Worm (Caenorhabditis elegans) whole organism, L2 larva: ENCODE measurements around the gene B0393.4.

Experiments
- R02D3.7 ChIP-seq: fragments of 150-350 bp; optimal IDR thresholded peaks from 2 replicates; lab custom pipeline; 2014; ENCODE audit warnings: missing biosample characterization, missing genetic modification characterization
- blmp-1 ChIP-seq: sonication (generic microtip); optimal IDR thresholded peaks from 2 replicates; lab custom pipeline; 2017; ENCODE audit warnings: missing genetic modification characterization, mild to moderate bottlenecking, missing compliant biosample characterization, antibody characterized with exemption, moderate library complexity; ENCODE audit not compliant: insufficient read depth
- ceh-16 ChIP-seq: fragments of 150-350 bp; optimal IDR thresholded peaks from 2 replicates; lab custom pipeline; 2014; ENCODE audit warnings: missing biosample characterization, missing genetic modification characterization
- egl-27 ChIP-seq: sonication (generic microtip); optimal IDR thresholded peaks from 3 replicates; lab custom pipeline; 2017; ENCODE audit warnings: missing biosample characterization, missing genetic modification reagents, missing genetic modification characterization
- elt-1 ChIP-seq: fragments of 150-350 bp; optimal IDR thresholded peaks from 2 replicates; lab custom pipeline; 2014; ENCODE audit warnings: missing biosample characterization, missing genetic modification characterization
- elt-3 ChIP-seq: sonication (generic microtip); optimal IDR thresholded peaks from 2 replicates; lab custom pipeline; 2017; ENCODE audit warnings: missing biosample characterization, missing genetic modification characterization
- gmeb-1 ChIP-seq: fragments of 150-350 bp; optimal IDR thresholded peaks from 2 replicates; lab custom pipeline; 2014; ENCODE audit warnings: missing biosample characterization, missing genetic modification characterization
- lin-39 ChIP-seq: fragments of 150-350 bp; optimal IDR thresholded peaks from 2 replicates; lab custom pipeline; 2014; ENCODE audit warnings: missing biosample characterization, missing genetic modification reagents, missing genetic modification characterization
- lsy-2 ChIP-seq, 2 experiments: fragments of 150-350 bp in 1 of 2; sonication (generic microtip) in 1 of 2; optimal IDR thresholded peaks; 2 replicates each; lab custom pipeline; 2014 to 2017; ENCODE audit warnings: missing biosample characterization in 2 of 2, missing genetic modification characterization in 2 of 2
- nhr-237 ChIP-seq: fragments of 150-350 bp; optimal IDR thresholded peaks from 2 replicates; lab custom pipeline; 2014; ENCODE audit warnings: missing biosample characterization, missing genetic modification characterization
- snpc-4 ChIP-seq: fragments of 150-350 bp; optimal IDR thresholded peaks from 2 replicates; lab custom pipeline; 2014; ENCODE audit warnings: missing biosample characterization, missing genetic modification characterization
- unc-39 ChIP-seq: fragments of 150-350 bp; optimal IDR thresholded peaks from 2 replicates; lab custom pipeline; 2014; ENCODE audit warnings: missing biosample characterization, missing genetic modification characterization
- unc-62 ChIP-seq: fragments of 150-350 bp; optimal IDR thresholded peaks from 2 replicates; lab custom pipeline; 2014; ENCODE audit warnings: missing biosample characterization, missing genetic modification reagents, missing genetic modification characterization

DNA sequence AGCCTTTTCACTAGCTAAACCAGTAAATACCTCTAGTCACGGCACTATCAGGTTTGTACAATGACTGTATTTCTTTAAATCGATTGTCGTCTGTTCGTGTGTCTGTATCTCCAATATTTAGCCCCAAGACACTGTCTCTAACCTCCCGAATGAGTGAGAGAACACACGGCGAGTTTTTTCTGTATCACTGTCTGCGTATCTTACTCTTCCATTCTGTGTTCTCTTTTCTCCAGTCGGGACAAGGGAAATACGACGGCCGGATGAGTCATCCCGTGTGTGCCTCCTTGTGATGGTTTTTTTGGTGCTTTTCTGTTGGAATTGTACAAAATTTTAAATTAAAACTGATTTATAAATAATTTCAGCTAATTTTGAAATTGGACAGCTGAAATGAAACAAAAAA is 32.6 kb upstream of the B0393.4 start:
- TF ChIP-seq ceh-16, result no peak
- no peak for TF ChIP-seq blmp-1 (tag; lab: Kevin White, UChicago)
- TF ChIP-seq lsy-2 (tag; optimal IDR thresholded peaks at IDR 0.05; lab: Kevin White, UChicago), result peak; percentile 19 to 80
- TF ChIP-seq nhr-237 (tag; lab: Kevin White, UChicago), result no peak
- TF ChIP-seq elt-3 (tag; lab: Kevin White, UChicago), result no peak
- TF ChIP-seq gmeb-1 (tag; lab: Kevin White, UChicago), result peak; percentile 35
- no peak for TF ChIP-seq elt-1 (tag; lab: Kevin White, UChicago)
- no peak for TF ChIP-seq unc-39
- TF ChIP-seq R02D3.7 (tag; lab: Kevin White, UChicago), result no peak
- peak; percentile 49 for TF ChIP-seq egl-27 (tag; lab: Kevin White, UChicago)
- no peak for TF ChIP-seq unc-62 (GFP tag; lab: Kevin White, UChicago)
- TF ChIP-seq snpc-4 (tag; lab: Kevin White, UChicago), result no peak
- no peak for TF ChIP-seq lin-39 (tag; lab: Kevin White, UChicago)
